Worm (Caenorhabditis elegans) whole organism, early embryonic: ENCODE data around the gene R10E4.9.

ENCODE experiments used
- B0310.2 ChIP-seq: sonication (generic microtip); optimal IDR thresholded peaks from 2 replicates; lab custom pipeline; 2016; ENCODE audit warnings: mild to moderate bottlenecking, missing genetic modification characterization, missing compliant biosample characterization
- F13C5.2 ChIP-seq: sonication (generic microtip); optimal IDR thresholded peaks from 2 replicates; lab custom pipeline; 2017; ENCODE audit warnings: mild to moderate bottlenecking, missing genetic modification characterization, inconsistent platforms, missing compliant biosample characterization
- ama-1 ChIP-seq: fragments of 150-350 bp; optimal IDR thresholded peaks from 2 replicates; lab custom pipeline; 2014
- flt-1 ChIP-seq: fragments of 200-800 bp; sonication (Bioruptor generic); IDR thresholded peaks from 2 replicates; pipeline ENCODE4 v1.3.6; 2022; ENCODE audit warnings: missing genetic modification characterization, missing compliant biosample characterization
- hmg-4 ChIP-seq: fragments of 200-800 bp; sonication (Bioruptor generic); optimal IDR thresholded peaks from 2 replicates; lab custom pipeline; 2018; ENCODE audit warnings: mild to moderate bottlenecking, missing genetic modification characterization, missing compliant biosample characterization
- hnd-1 ChIP-seq: sonication (generic microtip); optimal IDR thresholded peaks from 2 replicates; lab custom pipeline; 2016; ENCODE audit warnings: missing genetic modification characterization, missing compliant biosample characterization
- pes-1 ChIP-seq: fragments of 200-800 bp; sonication (Bioruptor generic); IDR thresholded peaks from 2 replicates; pipeline ENCODE4 v1.3.6; 2022; ENCODE audit warnings: missing genetic modification reagents, missing genetic modification characterization, missing compliant biosample characterization
- scrt-1 ChIP-seq: fragments of 200-800 bp; sonication (Bioruptor generic); IDR thresholded peaks from 2 replicates; pipeline ENCODE4 v1.3.6; 2022; ENCODE audit warnings: missing genetic modification characterization, missing compliant biosample characterization
- sea-1 ChIP-seq: fragments of 200-800 bp; sonication (Bioruptor generic); conservative IDR thresholded peaks from 2 replicates; pipeline ENCODE4 v1.3.6; 2022; ENCODE audit warnings: missing genetic modification characterization, missing compliant biosample characterization
- tbx-11 ChIP-seq: fragments of 200-800 bp; sonication (Bioruptor generic); IDR thresholded peaks from 2 replicates; pipeline ENCODE4 v1.3.6; 2022; ENCODE audit warnings: missing genetic modification characterization, missing compliant biosample characterization
- tbx-37 ChIP-seq: fragments of 200-800 bp; sonication (Bioruptor generic); conservative IDR thresholded peaks from 2 replicates; pipeline ENCODE4 v1.3.6; 2022; ENCODE audit warnings: missing genetic modification reagents, missing genetic modification characterization, missing compliant biosample characterization
- tra-4 ChIP-seq: sonication (generic microtip); optimal IDR thresholded peaks from 2 replicates; lab custom pipeline; 2017; ENCODE audit warnings: missing genetic modification characterization, missing compliant biosample characterization

DNA sequence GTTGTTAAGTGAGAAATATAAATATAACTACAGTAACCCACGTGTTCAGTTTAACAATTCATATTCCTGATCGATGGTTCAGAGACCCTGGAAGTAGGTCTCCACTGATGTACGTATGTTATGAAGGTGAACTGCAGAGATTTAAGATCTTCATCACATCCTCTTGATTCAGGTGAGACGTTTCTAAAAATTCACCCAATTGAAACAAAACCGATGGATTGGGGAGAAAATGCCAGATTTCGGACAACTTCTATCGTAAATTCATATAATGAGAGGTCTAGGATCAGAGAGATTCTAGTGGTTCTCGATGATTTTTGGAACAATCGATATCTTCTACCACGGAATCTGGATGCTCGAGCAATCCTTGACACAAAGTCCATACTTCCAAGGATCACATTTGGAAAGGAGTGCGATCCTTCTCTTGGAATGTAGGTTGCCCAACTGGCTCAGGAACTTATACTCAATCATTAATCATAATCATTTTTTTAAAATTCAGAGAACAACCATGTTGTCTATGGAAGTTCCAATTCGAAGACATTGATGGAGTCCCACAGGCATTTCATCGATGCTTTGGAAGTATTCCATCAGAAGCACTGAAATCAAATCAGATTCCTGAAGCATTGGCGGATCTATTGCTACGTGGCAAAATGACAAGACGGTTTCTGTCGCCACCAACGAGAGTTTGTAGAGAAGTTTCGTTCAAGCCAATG lies 7.9 kb downstream of the R10E4.9 start, which contains the start of the genes nth-1 and R10E4.7:
- TF ChIP-seq ama-1 (no peak), hmg-4 (GFP tag; lab: Kevin White, UChicago) (no peak), scrt-1 (GFP tag; lab: Robert Waterston, UW) (no peak), pes-1 (no peak), flt-1 (GFP tag; lab: Robert Waterston, UW) (no peak), tra-4 (no peak), tbx-11 (no peak), F13C5.2 (no peak), sea-1 (no peak), tbx-37 (no peak), B0310.2 (tag; lab: Kevin White, UChicago) (no peak), hnd-1 (tag; lab: Kevin White, UChicago) (no peak)
